Worm (Caenorhabditis elegans): ENCODE measurements around the gene F09E10.6.

- TF ChIP-seq ets-7 (tag; optimal IDR thresholded peaks at IDR 0.05): no peak
- TF ChIP-seq tra-4 (tag; optimal IDR thresholded peaks at IDR 0.05): no peak
- no peak for TF ChIP-seq flt-1 (GFP tag; IDR thresholded peaks at IDR 0.05)
- TF ChIP-seq ceh-36 (tag; optimal IDR thresholded peaks at IDR 0.05): no peak
- no peak for TF ChIP-seq ama-1 (optimal IDR thresholded peaks at IDR 0.05)
- TF ChIP-seq ceh-13 (GFP tag; optimal IDR thresholded peaks at IDR 0.05): no peak
- TF ChIP-seq scrt-1 (GFP tag; IDR thresholded peaks at IDR 0.05): no peak
- TF ChIP-seq hmg-4 (GFP tag; optimal IDR thresholded peaks at IDR 0.05): no peak
- TF ChIP-seq pes-1 (GFP tag; IDR thresholded peaks at IDR 0.05): no peak
- no peak for TF ChIP-seq B0310.2 (tag; optimal IDR thresholded peaks at IDR 0.05)
- TF ChIP-seq tbx-11 (GFP tag; IDR thresholded peaks at IDR 0.05): no peak
These were observed 10.4 kb downstream of the F09E10.6 start for ce11 chrX:1487096-1487495.

Data from whole organism, early embryonic.